Worm (Caenorhabditis elegans) whole organism, L3 larva: ENCODE data around the gene Y7A5A.9.

ENCODE experiments used
- R02D3.7 ChIP-seq: fragments of 150-350 bp; optimal IDR thresholded peaks from 2 replicates; lab custom pipeline; 2014; ENCODE audit warnings: missing biosample characterization, missing genetic modification characterization
- ZK546.5 ChIP-seq: sonication (generic microtip); optimal IDR thresholded peaks from 2 replicates; lab custom pipeline; 2017; ENCODE audit warnings: missing biosample characterization, missing genetic modification characterization
- aly-2 ChIP-seq: fragments of 150-350 bp; optimal IDR thresholded peaks from 2 replicates; lab custom pipeline; 2014; ENCODE audit warnings: missing biosample characterization, missing genetic modification characterization
- ama-1 ChIP-seq: fragments of 150-350 bp; optimal IDR thresholded peaks from 2 replicates; lab custom pipeline; 2018
- ceh-16 ChIP-seq: sonication (generic microtip); optimal IDR thresholded peaks from 2 replicates; lab custom pipeline; 2017; ENCODE audit warnings: missing biosample characterization, missing genetic modification characterization
- ceh-82 ChIP-seq: fragments of 150-350 bp; optimal IDR thresholded peaks from 2 replicates; lab custom pipeline; 2014; ENCODE audit warnings: missing biosample characterization, missing genetic modification characterization
- ceh-9 ChIP-seq: sonication (generic microtip); optimal IDR thresholded peaks from 2 replicates; lab custom pipeline; 2018; ENCODE audit warnings: missing biosample characterization, missing genetic modification characterization
- egl-27 ChIP-seq: sonication (generic microtip); optimal IDR thresholded peaks from 4 replicates; lab custom pipeline; 2017; ENCODE audit warnings: missing biosample characterization, missing genetic modification reagents, missing genetic modification characterization
- egl-5 ChIP-seq: fragments of 150-350 bp; optimal IDR thresholded peaks from 2 replicates; lab custom pipeline; 2017; ENCODE audit warnings: missing biosample characterization, missing genetic modification reagents, missing genetic modification characterization, inconsistent platforms
- elt-1 ChIP-seq: fragments of 150-350 bp; optimal IDR thresholded peaks from 2 replicates; lab custom pipeline; 2014; ENCODE audit warnings: missing biosample characterization, missing genetic modification characterization
- elt-2 ChIP-seq: sonication (generic microtip); optimal IDR thresholded peaks from 2 replicates; lab custom pipeline; 2016; ENCODE audit warnings: missing genetic modification reagents, mild to moderate bottlenecking, missing genetic modification characterization, missing compliant biosample characterization
- elt-3 ChIP-seq, 3 experiments: fragments of 150-350 bp in 1 of 3; sonication (generic microtip) in 2 of 3; optimal IDR thresholded peaks; 2 replicates in 2 of 3; 4 replicates in 1 of 3; lab custom pipeline; 2014 to 2017; ENCODE audit warnings: missing biosample characterization in 3 of 3, missing genetic modification characterization in 3 of 3
- eor-1 ChIP-seq, 2 experiments: fragments of 150-350 bp; optimal IDR thresholded peaks; 2 replicates each; lab custom pipeline; 2014 to 2018; ENCODE audit warnings: missing biosample characterization in 2 of 2, missing genetic modification characterization in 2 of 2
- fkh-2 ChIP-seq: fragments of 150-350 bp; optimal IDR thresholded peaks from 2 replicates; lab custom pipeline; 2014; ENCODE audit warnings: missing biosample characterization, missing genetic modification reagents, missing genetic modification characterization
- fos-1 ChIP-seq: fragments of 150-350 bp; optimal IDR thresholded peaks from 2 replicates; lab custom pipeline; 2014; ENCODE audit warnings: missing biosample characterization, missing genetic modification characterization
- hmg-11 ChIP-seq: sonication (generic microtip); optimal IDR thresholded peaks from 2 replicates; lab custom pipeline; 2016; ENCODE audit warnings: missing genetic modification characterization, missing compliant biosample characterization
- jun-1 ChIP-seq: fragments of 150-350 bp; optimal IDR thresholded peaks from 2 replicates; lab custom pipeline; 2014; ENCODE audit warnings: missing biosample characterization, missing genetic modification reagents, missing genetic modification characterization
- lin-15B ChIP-seq: fragments of 150-350 bp; optimal IDR thresholded peaks from 2 replicates; lab custom pipeline; 2014; ENCODE audit warnings: missing biosample characterization, missing genetic modification characterization
- lin-39 ChIP-seq: fragments of 150-350 bp; optimal IDR thresholded peaks from 2 replicates; lab custom pipeline; 2018; ENCODE audit warnings: missing biosample characterization, missing genetic modification reagents, missing genetic modification characterization
- lsy-12 ChIP-seq: sonication (generic microtip); optimal IDR thresholded peaks from 2 replicates; lab custom pipeline; 2016; ENCODE audit warnings: mild to moderate bottlenecking, missing genetic modification characterization, missing compliant biosample characterization
- mdl-1 ChIP-seq: fragments of 150-350 bp; optimal IDR thresholded peaks from 2 replicates; lab custom pipeline; 2014; ENCODE audit warnings: missing biosample characterization, missing genetic modification characterization
- nfya-1 ChIP-seq: sonication (generic microtip); optimal IDR thresholded peaks from 2 replicates; lab custom pipeline; 2017; ENCODE audit warnings: missing genetic modification characterization, mild to moderate bottlenecking, missing compliant biosample characterization, antibody characterized with exemption, moderate library complexity; ENCODE audit not compliant: insufficient read depth
- nhr-11 ChIP-seq: fragments of 150-350 bp; optimal IDR thresholded peaks from 2 replicates; lab custom pipeline; 2014; ENCODE audit warnings: missing biosample characterization, missing genetic modification characterization
- nhr-12 ChIP-seq: fragments of 150-350 bp; optimal IDR thresholded peaks from 2 replicates; lab custom pipeline; 2014; ENCODE audit warnings: missing biosample characterization, missing genetic modification characterization
- nhr-23 ChIP-seq: fragments of 150-350 bp; optimal IDR thresholded peaks from 2 replicates; lab custom pipeline; 2014; ENCODE audit warnings: missing biosample characterization, missing genetic modification reagents, missing genetic modification characterization
- nhr-237 ChIP-seq: fragments of 150-350 bp; optimal IDR thresholded peaks from 2 replicates; lab custom pipeline; 2014; ENCODE audit warnings: missing biosample characterization, missing genetic modification characterization
- nhr-25 ChIP-seq: sonication (generic microtip); optimal IDR thresholded peaks from 2 replicates; lab custom pipeline; 2017; ENCODE audit warnings: missing biosample characterization, missing genetic modification characterization
- nhr-43 ChIP-seq: sonication (generic microtip); optimal IDR thresholded peaks from 2 replicates; lab custom pipeline; 2016; ENCODE audit warnings: mild to moderate bottlenecking, missing genetic modification characterization, missing compliant biosample characterization; ENCODE audit not compliant: poor library complexity, severe bottlenecking
- nhr-67 ChIP-seq: fragments of 150-350 bp; optimal IDR thresholded peaks from 2 replicates; lab custom pipeline; 2014; ENCODE audit warnings: missing biosample characterization, missing genetic modification characterization
- nhr-76 ChIP-seq: fragments of 150-350 bp; sonication (generic microtip); optimal IDR thresholded peaks from 5 replicates; lab custom pipeline; 2014; ENCODE audit warnings: missing biosample characterization, missing genetic modification characterization
- pha-4 ChIP-seq: fragments of 150-350 bp; optimal IDR thresholded peaks from 2 replicates; lab custom pipeline; 2014; ENCODE audit warnings: missing biosample characterization, missing genetic modification reagents, missing genetic modification characterization
- pqm-1 ChIP-seq: fragments of 150-350 bp; optimal IDR thresholded peaks from 2 replicates; lab custom pipeline; 2017; ENCODE audit warnings: missing biosample characterization, missing genetic modification characterization, inconsistent platforms
- sea-2 ChIP-seq: fragments of 150-350 bp; sonication (generic microtip); optimal IDR thresholded peaks from 4 replicates; lab custom pipeline; 2014; ENCODE audit warnings: missing biosample characterization, missing genetic modification reagents, missing genetic modification characterization
- skn-1 ChIP-seq: fragments of 150-350 bp; optimal IDR thresholded peaks from 2 replicates; lab custom pipeline; 2014; ENCODE audit warnings: missing biosample characterization, missing genetic modification characterization
- snpc-4 ChIP-seq: fragments of 150-350 bp; optimal IDR thresholded peaks from 2 replicates; lab custom pipeline; 2014; ENCODE audit warnings: missing biosample characterization, missing genetic modification characterization
- tbx-2 ChIP-seq: sonication (generic microtip); optimal IDR thresholded peaks from 2 replicates; lab custom pipeline; 2016; ENCODE audit warnings: mild to moderate bottlenecking, missing genetic modification characterization, missing compliant biosample characterization
- unc-39 ChIP-seq: sonication (generic microtip); optimal IDR thresholded peaks from 4 replicates; lab custom pipeline; 2017; ENCODE audit warnings: missing biosample characterization, missing genetic modification characterization
- unc-62 ChIP-seq: fragments of 150-350 bp; sonication (generic microtip); optimal IDR thresholded peaks from 4 replicates; lab custom pipeline; 2014; ENCODE audit warnings: missing biosample characterization, missing genetic modification reagents, missing genetic modification characterization
- zag-1 ChIP-seq: fragments of 150-350 bp; optimal IDR thresholded peaks from 2 replicates; lab custom pipeline; 2014; ENCODE audit warnings: missing biosample characterization, missing genetic modification characterization
- ztf-11 ChIP-seq: fragments of 150-350 bp; optimal IDR thresholded peaks from 2 replicates; lab custom pipeline; 2014; ENCODE audit warnings: missing biosample characterization, missing genetic modification characterization
- ztf-4 ChIP-seq: fragments of 150-350 bp; optimal IDR thresholded peaks from 2 replicates; lab custom pipeline; 2014; ENCODE audit warnings: missing biosample characterization, missing genetic modification characterization

Gene Y7A5A.9

DNA sequence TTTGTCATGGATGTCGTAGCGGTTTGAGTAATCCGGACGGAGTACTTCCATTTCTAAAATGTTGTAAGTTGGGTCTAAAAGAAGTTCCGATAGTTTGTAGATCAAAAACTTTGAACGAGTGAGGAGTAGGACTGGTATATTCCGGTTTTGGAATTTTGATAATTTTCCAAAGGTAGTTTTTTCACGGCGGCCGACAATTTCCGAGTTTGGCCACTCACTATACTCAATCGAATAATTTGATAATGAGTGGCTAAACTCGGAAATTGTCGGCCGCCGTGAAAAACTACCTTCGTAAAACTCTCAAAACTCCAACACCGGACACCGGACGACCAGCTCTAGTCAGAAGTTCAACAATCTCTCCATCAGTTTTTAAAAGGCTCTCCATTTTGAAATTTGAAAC, 17.4 kb downstream of the Y7A5A.9 start:
- TF ChIP-seq fos-1: no peak
- no peak for TF ChIP-seq nhr-23 (tag; lab: Kevin White, UChicago)
- TF ChIP-seq tbx-2 (tag; lab: Kevin White, UChicago): no peak

- TF ChIP-seq egl-27 (tag; lab: Kevin White, UChicago) (no peak), fos-1 (no peak), ceh-16 (no peak), elt-1 (tag; lab: Kevin White, UChicago) (no peak), fkh-2 (tag; lab: Kevin White, UChicago) (no peak), elt-2 (tag; lab: Kevin White, UChicago) (peak; percentile 71), nhr-43 (tag; lab: Kevin White, UChicago) (no peak), snpc-4 (no peak), nhr-237 (no peak), nhr-25 (no peak), pqm-1 (tag; lab: Kevin White, UChicago) (peak; percentile 5), ZK546.5 (tag; lab: Kevin White, UChicago) (no peak), elt-3 (tag; optimal IDR thresholded peaks at IDR 0.05; lab: Kevin White, UChicago) (no peak)
- TF ChIP-seq, all 47 proteins: peak for 2
Observed at ce11 chrX:15846552-15846951, 19.6 kb downstream of the Y7A5A.9 start.

- TF ChIP-seq sea-2 (no peak), nhr-11 (tag; lab: Kevin White, UChicago) (no peak), pha-4 (peak; percentile 29), elt-2 (tag; lab: Kevin White, UChicago) (peak; percentile 61)
Observed at ce11 chrX:15847543-15848087, 20.6 kb downstream of the Y7A5A.9 start, which contains the start of gene F59F4.3. Gene F59F4.3 (minus strand): TSS chrX:15847593.

DNA sequence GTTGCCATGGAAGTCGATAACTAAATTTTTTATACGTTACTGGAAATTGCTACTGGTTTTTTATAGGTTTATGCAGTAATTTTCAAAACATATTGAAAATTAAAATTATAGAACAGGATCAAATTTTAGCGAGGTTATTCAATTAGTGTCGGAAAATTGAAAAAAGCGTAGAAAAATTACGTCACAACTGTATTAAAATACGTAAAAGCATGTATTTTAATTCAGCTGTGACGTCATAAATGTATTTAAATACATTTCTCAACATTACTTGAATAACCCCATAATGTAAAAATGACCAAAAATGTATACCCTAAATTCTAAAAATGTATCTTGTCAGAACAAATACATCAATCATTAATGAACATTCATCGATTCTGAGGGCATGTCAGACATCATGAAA, 21.9 kb downstream of the Y7A5A.9 start:
- no peak for TF ChIP-seq fkh-2 (tag; lab: Kevin White, UChicago)
- no peak for TF ChIP-seq skn-1 (tag; lab: Kevin White, UChicago)
- TF ChIP-seq ZK546.5 (tag; lab: Kevin White, UChicago): no peak
- TF ChIP-seq elt-3 (tag; optimal IDR thresholded peaks at IDR 0.05; lab: Kevin White, UChicago): no peak
- TF ChIP-seq mdl-1: no peak
- TF ChIP-seq R02D3.7 (tag; lab: Kevin White, UChicago): no peak
- no peak for TF ChIP-seq nhr-76 (tag; lab: Kevin White, UChicago)
- TF ChIP-seq aly-2 (tag; lab: Kevin White, UChicago): no peak
- no peak for TF ChIP-seq ceh-9 (tag; lab: Kevin White, UChicago)
- no peak for TF ChIP-seq lin-39
- no peak for TF ChIP-seq pqm-1 (tag; lab: Kevin White, UChicago)
- TF ChIP-seq ceh-82: no peak
- no peak for TF ChIP-seq unc-62 (GFP tag; lab: Kevin White, UChicago)
- TF ChIP-seq zag-1 (tag; lab: Kevin White, UChicago): no peak

ce11 chrX:15849397-15849935, 22.5 kb downstream of the Y7A5A.9 start, which contains the start of gene acl-1:
Gene acl-1 (plus strand): TSS chrX:15849885.
- TF ChIP-seq nhr-237 (no peak), ztf-11 (tag; lab: Kevin White, UChicago) (no peak), nhr-12 (tag; lab: Kevin White, UChicago) (no peak), elt-3 (tag; optimal IDR thresholded peaks at IDR 0.05; lab: Kevin White, UChicago) (no peak), ceh-16 (no peak), lin-15B (peak; percentile 82), skn-1 (tag; lab: Kevin White, UChicago) (no peak), lsy-12 (tag; lab: Kevin White, UChicago) (peak; percentile 96), mdl-1 (peak; percentile 8), pqm-1 (tag; lab: Kevin White, UChicago) (no peak), zag-1 (tag; lab: Kevin White, UChicago) (peak; percentile 2), fos-1 (peak; percentile 9), nhr-43 (tag; lab: Kevin White, UChicago) (peak; percentile 93), snpc-4 (peak; percentile 62), sea-2 (no peak), ceh-82 (no peak), jun-1 (tag; lab: Kevin White, UChicago) (peak; percentile 4), ztf-4 (tag; lab: Kevin White, UChicago) (no peak), egl-5 (no peak), elt-2 (tag; lab: Kevin White, UChicago) (peak; percentile 34), nhr-25 (peak; percentile 22), unc-39 (tag; lab: Kevin White, UChicago) (no peak), elt-1 (tag; lab: Kevin White, UChicago) (no peak), hmg-11 (tag; lab: Kevin White, UChicago) (peak; percentile 97), aly-2 (tag; lab: Kevin White, UChicago) (no peak), nhr-67 (tag; lab: Kevin White, UChicago) (no peak), pha-4 (peak; percentile 80), ama-1 (no peak), eor-1 (tag; optimal IDR thresholded peaks at IDR 0.05; lab: Kevin White, UChicago) (no peak), egl-27 (tag; lab: Kevin White, UChicago) (no peak), unc-62 (GFP tag; lab: Kevin White, UChicago) (no peak), nfya-1 (tag; lab: Kevin White, UChicago) (peak; percentile 57), nhr-23 (tag; lab: Kevin White, UChicago) (peak; percentile 47), tbx-2 (tag; lab: Kevin White, UChicago) (peak; percentile 43)
